Worm (Caenorhabditis elegans): ENCODE results near the gene fbxb-102.

DNA sequence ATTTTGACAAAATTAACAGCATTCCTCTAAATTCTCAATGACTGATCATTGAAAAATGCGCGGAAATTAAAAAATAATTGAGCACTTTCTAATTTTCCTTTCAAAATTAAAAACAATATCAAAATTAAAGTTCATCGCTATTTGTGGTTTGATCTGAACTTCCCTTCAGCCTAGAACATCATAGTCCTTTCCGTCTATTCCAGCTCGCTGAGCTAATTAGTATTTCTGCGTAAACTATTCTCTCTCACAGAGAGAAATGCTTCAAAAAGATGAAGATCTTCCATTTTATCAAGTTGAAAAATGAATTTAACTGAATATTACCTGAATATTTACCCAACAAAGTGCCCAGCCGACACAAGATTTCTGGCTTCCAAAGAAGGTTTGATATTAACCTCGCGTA is 24.3 kb downstream of the fbxb-102 start, which contains the start of gene srh-68:
- TF ChIP-seq klf-2 (GFP tag; conservative IDR thresholded peaks at IDR 0.05) (no peak), tab-1 (GFP tag; IDR thresholded peaks at IDR 0.05) (no peak), flt-1 (GFP tag; IDR thresholded peaks at IDR 0.05) (no peak), med-1 (GFP tag; optimal IDR thresholded peaks at IDR 0.05; ENCODE audit: insufficient read depth) (no peak), T22C8.4 (GFP tag; IDR thresholded peaks at IDR 0.05) (no peak), cog-1 (tag; optimal IDR thresholded peaks at IDR 0.05) (no peak), ztf-23 (GFP tag; IDR thresholded peaks at IDR 0.05) (no peak), ref-1 (GFP tag; conservative IDR thresholded peaks at IDR 0.05) (no peak)
